Fruit fly (Drosophila melanogaster) whole organism, embryonic: ENCODE data around the gene CG31921.
A peak's percentile ranks its signal among the peaks of the same experiment; 100 is the strongest.

Source experiments
- Atf6 ChIP-seq: fragments of 200-800 bp; sonication (Bioruptor generic); IDR thresholded peaks from 2 replicates; pipeline ENCODE4 v1.3.6; 2022; ENCODE audit warnings: missing biosample characterization, missing genetic modification characterization
- CG10543 ChIP-seq: fragments of 200-800 bp; sonication (Bioruptor generic); optimal IDR thresholded peaks from 3 replicates; lab custom pipeline; 2017; ENCODE audit warnings: missing biosample characterization, mild to moderate bottlenecking, missing genetic modification characterization, moderate library complexity
- CG12071 ChIP-seq: fragments of 200-800 bp; sonication (Bioruptor generic); optimal IDR thresholded peaks from 3 replicates; lab custom pipeline; 2018; ENCODE audit warnings: missing biosample characterization, mild to moderate bottlenecking, missing genetic modification characterization
- CG12236 ChIP-seq: fragments of 200-800 bp; sonication (Bioruptor generic); optimal IDR thresholded peaks from 2 replicates; lab custom pipeline; 2016; ENCODE audit warnings: missing biosample characterization, missing genetic modification characterization
- CG13287 ChIP-seq: fragments of 200-800 bp; sonication (Bioruptor generic); IDR thresholded peaks from 2 replicates; pipeline ENCODE4 v1.3.6; 2022; ENCODE audit warnings: missing biosample characterization, missing genetic modification characterization; ENCODE audit not compliant: partially characterized antibody
- CG14014 ChIP-seq: fragments of 200-800 bp; sonication (Bioruptor generic); IDR thresholded peaks from 2 replicates; pipeline ENCODE4 v1.3.6; 2022; ENCODE audit warnings: missing biosample characterization, missing genetic modification characterization
- CG15514 ChIP-seq: fragments of 200-800 bp; sonication (Bioruptor generic); optimal IDR thresholded peaks from 3 replicates; lab custom pipeline; 2017; ENCODE audit warnings: missing biosample characterization, missing genetic modification characterization, mild to moderate bottlenecking, moderate library complexity, missing genetic modification reagents
- CG15696 ChIP-seq: fragments of 200-800 bp; sonication (Bioruptor generic); optimal IDR thresholded peaks from 2 replicates; lab custom pipeline; 2019; ENCODE audit warnings: missing biosample characterization, mild to moderate bottlenecking, missing genetic modification characterization, moderate library complexity
- CG17328 ChIP-seq: fragments of 200-800 bp; sonication (Bioruptor generic); IDR thresholded peaks from 2 replicates; pipeline ENCODE4 v1.3.6; 2022; ENCODE audit warnings: missing biosample characterization, missing genetic modification characterization
- CG2889 ChIP-seq: fragments of 200-800 bp; sonication (Bioruptor generic); IDR thresholded peaks from 3 replicates; pipeline ENCODE4 v1.3.6; 2022; ENCODE audit warnings: missing biosample characterization, missing genetic modification characterization
- CG30431 ChIP-seq: fragments of 200-800 bp; sonication (Bioruptor generic); optimal IDR thresholded peaks from 2 replicates; lab custom pipeline; 2017; ENCODE audit warnings: missing biosample characterization, missing genetic modification characterization
- CG31388 ChIP-seq: fragments of 200-800 bp; sonication (Bioruptor generic); optimal IDR thresholded peaks from 2 replicates; lab custom pipeline; 2016; ENCODE audit warnings: missing biosample characterization, missing genetic modification characterization
- CG5953 ChIP-seq: fragments of 200-800 bp; sonication (Bioruptor generic); IDR thresholded peaks from 2 replicates; pipeline ENCODE4 v1.3.6; 2022; ENCODE audit warnings: missing biosample characterization, missing genetic modification characterization
- CG6272 ChIP-seq: fragments of 200-800 bp; sonication (Bioruptor generic); IDR thresholded peaks from 2 replicates; pipeline ENCODE4 v1.3.6; 2022; ENCODE audit warnings: missing biosample characterization, missing genetic modification characterization
- CG7372 ChIP-seq: fragments of 200-800 bp; sonication (Bioruptor generic); IDR thresholded peaks from 2 replicates; pipeline ENCODE4 v1.3.6; 2022; ENCODE audit warnings: missing biosample characterization, missing genetic modification characterization
- CG8765 ChIP-seq: fragments of 200-800 bp; sonication (Bioruptor generic); IDR thresholded peaks from 2 replicates; pipeline ENCODE4 v1.3.6; 2022; ENCODE audit warnings: missing biosample characterization, missing genetic modification characterization
- CG9215 ChIP-seq: fragments of 200-800 bp; sonication (Bioruptor generic); IDR thresholded peaks from 2 replicates; pipeline ENCODE4 v1.3.6; 2022; ENCODE audit warnings: missing biosample characterization, missing genetic modification characterization
- CG9727 ChIP-seq: fragments of 200-800 bp; sonication (Bioruptor generic); optimal IDR thresholded peaks from 3 replicates; lab custom pipeline; 2017; ENCODE audit warnings: missing biosample characterization, mild to moderate bottlenecking, missing genetic modification characterization
- E2f1 ChIP-seq: fragments of 200-800 bp; sonication (Bioruptor generic); IDR thresholded peaks from 2 replicates; pipeline ENCODE4 v1.3.6; 2022; ENCODE audit warnings: missing biosample characterization, missing genetic modification characterization
- E2f2 ChIP-seq: fragments of 200-800 bp; sonication (Bioruptor generic); IDR thresholded peaks from 2 replicates; pipeline ENCODE4 v1.3.6; 2022; ENCODE audit warnings: missing biosample characterization, missing genetic modification characterization
- Max ChIP-seq: fragments of 200-800 bp; sonication (Bioruptor generic); optimal IDR thresholded peaks from 2 replicates; lab custom pipeline; 2016; ENCODE audit warnings: missing biosample characterization, mild to moderate bottlenecking, missing genetic modification characterization
- Med ChIP-seq: fragments of 200-800 bp; sonication (Bioruptor generic); peaks from one replicate; lab custom pipeline; 2016; ENCODE audit warnings: missing biosample characterization, missing genetic modification characterization, mild to moderate bottlenecking, inconsistent platforms, moderate library complexity
- NK7.1 ChIP-seq: fragments of 200-800 bp; sonication (Bioruptor generic); optimal IDR thresholded peaks from 3 replicates; lab custom pipeline; 2016; ENCODE audit warnings: missing biosample characterization, missing genetic modification characterization
- Opbp ChIP-seq: fragments of 200-800 bp; sonication (Bioruptor generic); IDR thresholded peaks from 3 replicates; pipeline ENCODE4 v1.3.6; 2022; ENCODE audit warnings: missing biosample characterization, missing genetic modification characterization; ENCODE audit not compliant: partially characterized antibody
- Optix ChIP-seq: fragments of 200-800 bp; sonication (Bioruptor generic); IDR thresholded peaks from 3 replicates; pipeline ENCODE4 v1.3.6; 2022; ENCODE audit warnings: missing biosample characterization, missing genetic modification characterization
- PHDP ChIP-seq: fragments of 200-800 bp; sonication (Bioruptor generic); optimal IDR thresholded peaks from 3 replicates; lab custom pipeline; 2018; ENCODE audit warnings: missing biosample characterization, mild to moderate bottlenecking, missing genetic modification characterization, moderate library complexity
- abd-A ChIP-seq: fragments of 200-800 bp; sonication (Bioruptor generic); optimal IDR thresholded peaks from 3 replicates; lab custom pipeline; 2019; ENCODE audit warnings: missing biosample characterization, mild to moderate bottlenecking, missing genetic modification characterization, moderate library complexity
- bsh ChIP-seq, 2 experiments: fragments of 200-800 bp; sonication (Bioruptor generic); optimal IDR thresholded peaks; 2 replicates each; lab custom pipeline; 2017 to 2018; ENCODE audit warnings: mild to moderate bottlenecking in 2 of 2, missing biosample characterization in 2 of 2, missing genetic modification characterization in 2 of 2, moderate library complexity in 1 of 2
- crol ChIP-seq: fragments of 200-800 bp; sonication (Bioruptor generic); IDR thresholded peaks from 2 replicates; pipeline ENCODE4 v1.3.6; 2022; ENCODE audit warnings: missing biosample characterization, missing genetic modification characterization
- crp ChIP-seq, 2 experiments: fragments of 200-800 bp; sonication (Bioruptor generic); optimal IDR thresholded peaks; 2 replicates in 1 of 2; 3 replicates in 1 of 2; lab custom pipeline; 2017; ENCODE audit warnings: missing biosample characterization in 2 of 2, missing genetic modification characterization in 2 of 2, mild to moderate bottlenecking in 1 of 2, moderate library complexity in 1 of 2
- dpn ChIP-seq, 2 experiments: fragments of 200-800 bp; sonication (Bioruptor generic); optimal IDR thresholded peaks; 3 replicates each; lab custom pipeline; 2016; ENCODE audit warnings: missing biosample characterization in 2 of 2, missing genetic modification characterization in 2 of 2
- fd64A ChIP-seq: fragments of 200-800 bp; sonication (Bioruptor generic); optimal IDR thresholded peaks from 3 replicates; lab custom pipeline; 2018; ENCODE audit warnings: missing biosample characterization, mild to moderate bottlenecking, missing genetic modification characterization
- fd96Cb ChIP-seq: fragments of 200-800 bp; sonication (Bioruptor generic); optimal IDR thresholded peaks from 2 replicates; lab custom pipeline; 2018; ENCODE audit warnings: missing biosample characterization, mild to moderate bottlenecking, missing genetic modification characterization, moderate library complexity
- gcm ChIP-seq: fragments of 200-800 bp; sonication (Bioruptor generic); optimal IDR thresholded peaks from 2 replicates; lab custom pipeline; 2019; ENCODE audit warnings: missing biosample characterization, mild to moderate bottlenecking, missing genetic modification characterization, moderate library complexity
- gcm2 ChIP-seq: fragments of 200-800 bp; sonication (Bioruptor generic); optimal IDR thresholded peaks from 2 replicates; lab custom pipeline; 2016; ENCODE audit warnings: missing biosample characterization, missing genetic modification characterization
- grn ChIP-seq: fragments of 200-800 bp; sonication (Bioruptor generic); optimal IDR thresholded peaks from 3 replicates; lab custom pipeline; 2017; ENCODE audit warnings: missing biosample characterization, missing genetic modification characterization
- klu ChIP-seq: fragments of 200-800 bp; sonication (Bioruptor generic); IDR thresholded peaks from 2 replicates; pipeline ENCODE4 v1.3.6; 2022; ENCODE audit warnings: missing biosample characterization, missing genetic modification characterization
- maf-S ChIP-seq: fragments of 200-800 bp; sonication (Bioruptor generic); optimal IDR thresholded peaks from 2 replicates; lab custom pipeline; 2016; ENCODE audit warnings: missing biosample characterization, missing genetic modification characterization
- mirr ChIP-seq: fragments of 200-800 bp; sonication (Bioruptor generic); optimal IDR thresholded peaks from 3 replicates; lab custom pipeline; 2018; ENCODE audit warnings: missing biosample characterization, mild to moderate bottlenecking, missing genetic modification characterization
- mld ChIP-seq: fragments of 200-800 bp; sonication (Bioruptor generic); IDR thresholded peaks from 3 replicates; pipeline ENCODE4 v1.3.6; 2022; ENCODE audit warnings: missing biosample characterization, missing genetic modification characterization; ENCODE audit not compliant: partially characterized antibody
- otp ChIP-seq: fragments of 200-800 bp; sonication (Bioruptor generic); IDR thresholded peaks from 3 replicates; pipeline ENCODE4, ENCODE4 v1.3.6; 2022; ENCODE audit warnings: missing biosample characterization, missing genetic modification characterization
- pb ChIP-seq: fragments of 200-800 bp; sonication (Bioruptor generic); optimal IDR thresholded peaks from 3 replicates; lab custom pipeline; 2016; ENCODE audit warnings: missing biosample characterization, missing genetic modification characterization
- pita ChIP-seq: fragments of 200-800 bp; sonication (Bioruptor generic); optimal IDR thresholded peaks from 2 replicates; lab custom pipeline; 2017; ENCODE audit warnings: missing biosample characterization, mild to moderate bottlenecking, missing genetic modification characterization
- ro ChIP-seq: fragments of 200-800 bp; sonication (Bioruptor generic); IDR thresholded peaks from 2 replicates; pipeline ENCODE4 v1.3.6; 2022; ENCODE audit warnings: missing biosample characterization, missing genetic modification characterization
- sc ChIP-seq, 3 experiments: fragments of >200 bp in 2 of 3; fragments of 200-800 bp in 1 of 3; sonication (Bioruptor generic) in 1 of 3; optimal IDR thresholded peaks; 2 replicates in 2 of 3; 3 replicates in 1 of 3; lab custom pipeline; 2017; ENCODE audit warnings: mild to moderate bottlenecking in 1 of 3, missing biosample characterization in 1 of 3, missing genetic modification characterization in 1 of 3, missing genetic modification reagents in 1 of 3
- slp2 ChIP-seq: fragments of 200-800 bp; sonication (Bioruptor generic); optimal IDR thresholded peaks from 2 replicates; lab custom pipeline; 2016; ENCODE audit warnings: missing biosample characterization, missing genetic modification characterization
- sna ChIP-seq: fragments of 200-800 bp; sonication (Bioruptor generic); IDR thresholded peaks from 2 replicates; pipeline ENCODE4 v1.3.6; 2022; ENCODE audit warnings: missing biosample characterization, missing genetic modification characterization; ENCODE audit not compliant: partially characterized antibody
- sug ChIP-seq: fragments of 200-800 bp; optimal IDR thresholded peaks from 2 replicates; lab custom pipeline; 2019; ENCODE audit warnings: missing biosample characterization, mild to moderate bottlenecking, missing genetic modification characterization, moderate library complexity
- tin ChIP-seq: fragments of 200-800 bp; sonication (Bioruptor generic); optimal IDR thresholded peaks from 3 replicates; lab custom pipeline; 2016; ENCODE audit warnings: missing biosample characterization, missing genetic modification characterization
- trem ChIP-seq: fragments of 200-800 bp; optimal IDR thresholded peaks from 3 replicates; lab custom pipeline; 2019; ENCODE audit warnings: missing biosample characterization, mild to moderate bottlenecking, missing genetic modification characterization, moderate library complexity

CG31921 gene

DNA sequence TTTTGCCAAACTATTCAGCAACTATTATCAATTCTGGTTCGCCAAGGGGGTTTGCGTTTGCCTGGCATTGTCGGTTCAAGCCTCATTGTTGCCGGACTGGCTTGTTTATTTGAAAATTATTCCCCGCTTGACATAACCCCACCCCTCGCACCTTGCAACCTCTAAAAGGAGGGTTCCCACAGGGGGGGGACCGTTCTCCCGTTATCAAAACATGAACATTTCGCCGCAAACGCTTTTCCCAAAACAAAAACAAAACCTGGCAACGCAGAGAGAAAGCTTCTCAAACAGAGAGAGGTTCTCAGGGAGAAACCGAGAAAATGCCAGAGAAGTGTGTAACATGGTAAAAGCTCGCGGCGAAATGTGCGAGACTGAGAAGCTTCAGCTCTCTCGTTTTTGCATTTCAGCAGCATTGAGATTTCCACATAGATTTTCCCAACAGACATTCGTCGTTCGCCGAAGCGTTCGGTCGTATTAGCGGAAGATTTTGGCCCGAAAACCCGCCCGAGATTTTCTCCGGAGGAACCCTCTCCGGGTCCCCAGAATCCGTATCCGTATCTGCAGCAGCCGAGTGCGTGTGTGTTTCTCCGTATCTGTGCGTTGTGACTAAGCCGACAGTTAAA lies 22.2 kb downstream of the CG31921 start (continued):
- TF ChIP-seq Optix (GFP tag; lab: Robert Waterston, UW) (no peak), CG31388 (GFP tag; lab: Kevin White, UChicago) (no peak), CG15514 (GFP tag; lab: Kevin White, UChicago) (peak; percentile 22), CG5953 (GFP tag; lab: Robert Waterston, UW) (no peak), CG17328 (GFP tag; lab: Robert Waterston, UW) (no peak), CG2889 (GFP tag; lab: Robert Waterston, UW) (no peak), CG10543 (GFP tag; lab: Kevin White, UChicago) (peak; percentile 28), abd-A (tag; lab: Kevin White, UChicago) (peak; percentile 61), maf-S (GFP tag; lab: Kevin White, UChicago) (no peak), Max (GFP tag; lab: Kevin White, UChicago) (no peak), pita (GFP tag; lab: Kevin White, UChicago) (no peak), tin (GFP tag; lab: Kevin White, UChicago) (no peak), klu (GFP tag; lab: Robert Waterston, UW) (no peak), dpn (GFP tag; optimal IDR thresholded peaks at IDR 0.05; lab: Kevin White, UChicago) (no peak), slp2 (GFP tag; lab: Kevin White, UChicago) (no peak), gcm2 (GFP tag; lab: Kevin White, UChicago) (no peak), crol (GFP tag; lab: Robert Waterston, UW) (peak; percentile 91), sna (GFP tag; lab: Robert Waterston, UW) (no peak), ro (GFP tag; lab: Robert Waterston, UW) (no peak), E2f2 (GFP tag; lab: Robert Waterston, UW) (no peak), CG9727 (GFP tag; lab: Kevin White, UChicago) (no peak), PHDP (no peak), CG12071 (GFP tag; lab: Kevin White, UChicago) (no peak), mirr (GFP tag; lab: Kevin White, UChicago) (no peak), CG13287 (no peak; the same call in none of the 2 replicates), CG15696 (tag; lab: Kevin White, UChicago) (no peak), fd96Cb (tag; lab: Kevin White, UChicago) (no peak), crp (GFP tag; optimal IDR thresholded peaks at IDR 0.05; lab: Kevin White, UChicago) (no peak), pb (no peak), otp (GFP tag; lab: Robert Waterston, UW) (peak; percentile 18; the same call in 1 of the 3 replicates), CG30431 (no peak), NK7.1 (GFP tag; lab: Kevin White, UChicago) (no peak), E2f1 (GFP tag; lab: Robert Waterston, UW) (no peak), trem (tag; lab: Kevin White, UChicago) (no peak), CG8765 (GFP tag; lab: Robert Waterston, UW) (no peak), CG14014 (no peak), Opbp (GFP tag; lab: Robert Waterston, UW) (no peak), fd64A (GFP tag; lab: Kevin White, UChicago) (no peak), bsh (GFP tag; optimal IDR thresholded peaks at IDR 0.05; lab: Kevin White, UChicago) (no peak), gcm (no peak), Atf6 (GFP tag; lab: Robert Waterston, UW) (no peak), CG6272 (GFP tag; lab: Robert Waterston, UW) (no peak), grn (GFP tag; lab: Kevin White, UChicago) (no peak), CG9215 (no peak), mld (GFP tag; lab: Robert Waterston, UW) (no peak), CG7372 (no peak), Med (peak; percentile 46), CG12236 (no peak), sug (peak; percentile 80), sc (optimal IDR thresholded peaks at IDR 0.05; lab: Kevin White, UChicago) (no peak), sc (GFP tag; optimal IDR thresholded peaks at IDR 0.05; lab: Kevin White, UChicago) (no peak)
